Worm (Caenorhabditis elegans) whole organism, late embryonic: ENCODE measurements around the gene C18H7.7.

Source experiments
- ama-1 ChIP-seq: fragments of 150-350 bp; optimal IDR thresholded peaks from 2 replicates; lab custom pipeline; 2014
- ceh-30 ChIP-seq: fragments of 150-350 bp; optimal IDR thresholded peaks from 2 replicates; lab custom pipeline; 2014; ENCODE audit warnings: missing biosample characterization, missing genetic modification characterization
- ceh-48 ChIP-seq: sonication (generic microtip); optimal IDR thresholded peaks from 2 replicates; lab custom pipeline; 2016; ENCODE audit warnings: missing genetic modification characterization, inconsistent platforms, missing compliant biosample characterization
- gmeb-2 ChIP-seq: sonication (generic microtip); optimal IDR thresholded peaks from 2 replicates; lab custom pipeline; 2016; ENCODE audit warnings: missing genetic modification characterization, inconsistent platforms, missing compliant biosample characterization
- mec-3 ChIP-seq: sonication (generic microtip); optimal IDR thresholded peaks from 2 replicates; lab custom pipeline; 2016; ENCODE audit warnings: borderline replicate concordance, missing genetic modification characterization, missing compliant biosample characterization
- nfya-1 ChIP-seq: sonication (generic microtip); optimal IDR thresholded peaks from 2 replicates; lab custom pipeline; 2017; ENCODE audit warnings: missing genetic modification characterization, mild to moderate bottlenecking, missing compliant biosample characterization, antibody characterized with exemption, moderate library complexity
- pha-4 ChIP-seq: fragments of 150-350 bp; optimal IDR thresholded peaks from 2 replicates; lab custom pipeline; 2018; ENCODE audit warnings: missing biosample characterization, missing genetic modification reagents, missing genetic modification characterization
- sox-2 ChIP-seq: fragments of 200-800 bp; sonication (Bioruptor generic); IDR thresholded peaks from 2 replicates; pipeline ENCODE4 v1.3.6; 2022; ENCODE audit warnings: missing genetic modification reagents, missing genetic modification characterization, missing compliant biosample characterization

ce11 chrIV:604144-604543 lies 8.0 kb upstream of the C18H7.7 start, which contains the start of gene col-102:
- TF ChIP-seq ama-1 (lab: Kevin White, UChicago) (no peak), nfya-1 (tag; lab: Kevin White, UChicago) (no peak), sox-2 (GFP tag; lab: Robert Waterston, UW) (no peak), ceh-30 (no peak), mec-3 (no peak), gmeb-2 (no peak), ceh-48 (tag; lab: Kevin White, UChicago) (no peak), pha-4 (tag; lab: Kevin White, UChicago) (no peak)
